Fruit fly (Drosophila melanogaster) whole organism, pupa: ENCODE measurements around the gene Cchl.

ENCODE experiments used
- CG10348 ChIP-seq: fragments of 200-800 bp; sonication (Bioruptor generic); IDR thresholded peaks from 2 replicates; pipeline ENCODE4 v1.3.6; 2022; ENCODE audit warnings: missing biosample characterization, missing genetic modification characterization
- CG14655 ChIP-seq: fragments of 200-800 bp; sonication (Bioruptor generic); optimal IDR thresholded peaks from 3 replicates; lab custom pipeline; 2017; ENCODE audit warnings: mild to moderate bottlenecking, missing biosample characterization, missing genetic modification reagents, missing genetic modification characterization
- CG15710 ChIP-seq: fragments of 200-800 bp; sonication (Bioruptor generic); optimal IDR thresholded peaks from 2 replicates; lab custom pipeline; 2018; ENCODE audit warnings: missing biosample characterization, mild to moderate bottlenecking, missing genetic modification characterization, moderate library complexity
- CG17806 ChIP-seq: fragments of 200-800 bp; sonication (Bioruptor generic); optimal IDR thresholded peaks from 2 replicates; lab custom pipeline; 2018; ENCODE audit warnings: missing biosample characterization, mild to moderate bottlenecking, missing genetic modification characterization, moderate library complexity
- CG32121 ChIP-seq: fragments of 200-800 bp; sonication (Bioruptor generic); IDR thresholded peaks from 2 replicates; pipeline ENCODE4 v1.3.6; 2022; ENCODE audit warnings: missing biosample characterization, missing genetic modification characterization
- CG4496 ChIP-seq: fragments of 200-800 bp; sonication (Bioruptor generic); IDR thresholded peaks from 3 replicates; pipeline ENCODE4 v1.3.6; 2022; ENCODE audit warnings: missing biosample characterization, missing genetic modification characterization
- CG8159 ChIP-seq: fragments of 200-800 bp; sonication (Bioruptor generic); optimal IDR thresholded peaks from 3 replicates; lab custom pipeline; 2018; ENCODE audit warnings: missing biosample characterization, mild to moderate bottlenecking, missing genetic modification characterization, moderate library complexity
- CG8301 ChIP-seq: fragments of 200-800 bp; sonication (Bioruptor generic); optimal IDR thresholded peaks from 2 replicates; lab custom pipeline; 2018; ENCODE audit warnings: missing biosample characterization, mild to moderate bottlenecking, missing genetic modification characterization
- CG9948 ChIP-seq: fragments of 200-800 bp; sonication (Bioruptor generic); optimal IDR thresholded peaks from 2 replicates; lab custom pipeline; 2018; ENCODE audit warnings: missing biosample characterization, mild to moderate bottlenecking, missing genetic modification characterization, moderate library complexity
- D1 ChIP-seq: fragments of 200-800 bp; sonication (Bioruptor generic); optimal IDR thresholded peaks from 2 replicates; lab custom pipeline; 2018; ENCODE audit warnings: missing biosample characterization, mild to moderate bottlenecking, missing genetic modification characterization, moderate library complexity
- EcR ChIP-seq: fragments of 200-800 bp; sonication (Bioruptor generic); optimal IDR thresholded peaks from 3 replicates; lab custom pipeline; 2019; ENCODE audit warnings: missing biosample characterization, missing genetic modification characterization, mild to moderate bottlenecking, moderate library complexity, missing genetic modification reagents
- Pif1B ChIP-seq: fragments of 200-800 bp; sonication (Bioruptor generic); optimal IDR thresholded peaks from 3 replicates; lab custom pipeline; 2016; ENCODE audit warnings: missing biosample characterization, missing genetic modification characterization
- Snoo ChIP-seq: fragments of 200-800 bp; sonication (Bioruptor generic); optimal IDR thresholded peaks from 3 replicates; lab custom pipeline; 2017; ENCODE audit warnings: missing biosample characterization, mild to moderate bottlenecking, missing genetic modification characterization, inconsistent platforms
- rn ChIP-seq: fragments of 200-800 bp; sonication (Bioruptor generic); IDR thresholded peaks from 2 replicates; pipeline ENCODE4 v1.3.6; 2022; ENCODE audit warnings: missing biosample characterization, missing genetic modification characterization

DNA sequence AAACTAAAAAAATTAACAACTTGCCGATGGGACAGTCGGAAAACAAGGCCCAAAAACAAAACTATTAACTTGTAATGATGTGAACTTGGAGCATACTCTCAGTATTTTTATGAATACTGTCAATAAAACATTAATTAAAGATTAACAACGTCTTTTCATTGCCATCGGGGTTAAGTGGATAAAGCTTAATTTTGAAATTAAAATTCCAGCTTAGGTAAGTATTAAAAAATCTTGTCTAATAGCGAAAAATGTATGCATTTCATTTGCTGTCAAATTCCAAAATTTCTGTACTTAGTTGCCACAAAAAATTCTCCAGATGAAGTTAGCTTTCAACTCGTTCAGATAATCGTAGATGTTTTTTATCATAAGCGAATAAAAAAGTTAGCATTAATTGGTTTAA, 12.9 kb downstream of the Cchl start, which contains the start of gene Theg:
- TF ChIP-seq CG15710 (tag; lab: Kevin White, UChicago) (no peak), Snoo (tag; lab: Kevin White, UChicago) (no peak), CG17806 (no peak), rn (no peak), CG8301 (tag; lab: Kevin White, UChicago) (no peak), CG9948 (tag; lab: Kevin White, UChicago) (no peak), CG10348 (no peak), CG14655 (GFP tag; lab: Kevin White, UChicago) (no peak), EcR (no peak), Pif1B (GFP tag; lab: Kevin White, UChicago) (no peak), D1 (tag; lab: Kevin White, UChicago) (no peak), CG4496 (GFP tag; lab: Robert Waterston, UW) (no peak), CG32121 (GFP tag; lab: Robert Waterston, UW) (no peak), CG8159 (tag; lab: Kevin White, UChicago) (no peak)
